Fruit fly (Drosophila melanogaster) whole organism, embryonic: ENCODE results near the gene Clamp.

ENCODE experiments used
- BEAF-32 ChIP-seq: fragments of 200-800 bp; sonication (Bioruptor generic); optimal IDR thresholded peaks from 3 replicates; lab custom pipeline; 2017; ENCODE audit warnings: missing biosample characterization, missing genetic modification characterization, mild to moderate bottlenecking, moderate library complexity, missing genetic modification reagents
- Bteb2 ChIP-seq: fragments of 200-800 bp; sonication (Bioruptor generic); optimal IDR thresholded peaks from 2 replicates; lab custom pipeline; 2016; ENCODE audit warnings: missing biosample characterization, missing genetic modification characterization
- CG11456 ChIP-seq: fragments of 200-800 bp; sonication (Bioruptor generic); IDR thresholded peaks from 3 replicates; pipeline ENCODE4 v1.3.6; 2022; ENCODE audit warnings: missing biosample characterization, missing genetic modification characterization
- CG14014 ChIP-seq: fragments of 200-800 bp; sonication (Bioruptor generic); IDR thresholded peaks from 2 replicates; pipeline ENCODE4 v1.3.6; 2022; ENCODE audit warnings: missing biosample characterization, missing genetic modification characterization
- CG14710 ChIP-seq: fragments of 200-800 bp; sonication (Bioruptor generic); optimal IDR thresholded peaks from 3 replicates; lab custom pipeline; 2019; ENCODE audit warnings: missing biosample characterization, mild to moderate bottlenecking, missing genetic modification characterization, moderate library complexity
- CG14965 ChIP-seq: fragments of 200-800 bp; sonication (Bioruptor generic); optimal IDR thresholded peaks from 2 replicates; lab custom pipeline; 2016; ENCODE audit warnings: missing biosample characterization, missing genetic modification characterization, borderline replicate concordance
- CG15011 ChIP-seq: fragments of 200-800 bp; sonication (Bioruptor generic); optimal IDR thresholded peaks from 3 replicates; lab custom pipeline; 2018; ENCODE audit warnings: missing biosample characterization, mild to moderate bottlenecking, missing genetic modification characterization
- CG2120 ChIP-seq: fragments of 200-800 bp; sonication (Bioruptor generic); optimal IDR thresholded peaks from 3 replicates; lab custom pipeline; 2016; ENCODE audit warnings: missing biosample characterization, missing genetic modification characterization
- CG30403 ChIP-seq: fragments of 200-800 bp; sonication (Bioruptor generic); optimal IDR thresholded peaks from 3 replicates; lab custom pipeline; 2016; ENCODE audit warnings: missing biosample characterization, missing genetic modification characterization
- CG30431 ChIP-seq: fragments of 200-800 bp; sonication (Bioruptor generic); optimal IDR thresholded peaks from 2 replicates; lab custom pipeline; 2017; ENCODE audit warnings: missing biosample characterization, missing genetic modification characterization
- CG32767 ChIP-seq: fragments of 200-800 bp; sonication (Bioruptor generic); IDR thresholded peaks from 2 replicates; pipeline ENCODE4 v1.3.6; 2022; ENCODE audit warnings: missing biosample characterization, missing genetic modification characterization
- CG33213 ChIP-seq: fragments of 200-800 bp; sonication (Bioruptor generic); optimal IDR thresholded peaks from 3 replicates; lab custom pipeline; 2016; ENCODE audit warnings: missing biosample characterization, missing genetic modification characterization
- CG34422 ChIP-seq: fragments of 200-800 bp; sonication (Bioruptor generic); IDR thresholded peaks from 3 replicates; pipeline ENCODE4 v1.3.6; 2022; ENCODE audit warnings: missing biosample characterization, missing genetic modification characterization
- CG4404 ChIP-seq: fragments of 200-800 bp; sonication (Bioruptor generic); IDR thresholded peaks from 2 replicates; pipeline ENCODE4 v1.3.6; 2022; ENCODE audit warnings: missing biosample characterization, missing genetic modification characterization
- CG9609 ChIP-seq: fragments of 200-800 bp; sonication (Bioruptor generic); optimal IDR thresholded peaks from 3 replicates; lab custom pipeline; 2016; ENCODE audit warnings: missing biosample characterization, missing genetic modification characterization
- Deaf1 ChIP-seq: fragments of 200-800 bp; optimal IDR thresholded peaks from 3 replicates; lab custom pipeline; 2019; ENCODE audit warnings: missing biosample characterization, mild to moderate bottlenecking, missing genetic modification characterization, moderate library complexity
- ERR ChIP-seq: fragments of 200-800 bp; sonication (Bioruptor generic); optimal IDR thresholded peaks from 2 replicates; lab custom pipeline; 2016; ENCODE audit warnings: missing biosample characterization, missing genetic modification characterization
- Elba2 ChIP-seq: fragments of 200-800 bp; sonication (Bioruptor generic); optimal IDR thresholded peaks from 3 replicates; lab custom pipeline; 2016; ENCODE audit warnings: missing biosample characterization, missing genetic modification characterization
- Ets65A ChIP-seq: fragments of 200-800 bp; sonication (Bioruptor generic); peaks from one replicate; lab custom pipeline; 2016; ENCODE audit warnings: missing biosample characterization, missing genetic modification characterization
- Fer2 ChIP-seq: fragments of 200-800 bp; sonication (Bioruptor generic); optimal IDR thresholded peaks from 2 replicates; lab custom pipeline; 2018; ENCODE audit warnings: missing biosample characterization, mild to moderate bottlenecking, missing genetic modification characterization, moderate library complexity
- HHEX ChIP-seq: fragments of 200-800 bp; sonication (Bioruptor generic); optimal IDR thresholded peaks from 3 replicates; lab custom pipeline; 2017; ENCODE audit warnings: missing biosample characterization, mild to moderate bottlenecking, missing genetic modification characterization, missing genetic modification reagents
- Lim3 ChIP-seq: fragments of 200-800 bp; sonication (Bioruptor generic); IDR thresholded peaks from 2 replicates; pipeline ENCODE4 v1.3.6; 2022; ENCODE audit warnings: missing biosample characterization, missing genetic modification characterization
- MESR4 ChIP-seq: fragments of 200-800 bp; sonication (Bioruptor generic); optimal IDR thresholded peaks from 2 replicates; lab custom pipeline; 2018; ENCODE audit warnings: missing biosample characterization, mild to moderate bottlenecking, missing genetic modification characterization, moderate library complexity
- Med ChIP-seq: fragments of 200-800 bp; sonication (Bioruptor generic); peaks from one replicate; lab custom pipeline; 2016; ENCODE audit warnings: missing biosample characterization, missing genetic modification characterization, mild to moderate bottlenecking, inconsistent platforms, moderate library complexity
- Meics ChIP-seq: fragments of 200-800 bp; sonication (Bioruptor generic); optimal IDR thresholded peaks from 2 replicates; lab custom pipeline; 2017; ENCODE audit warnings: missing biosample characterization, mild to moderate bottlenecking, missing genetic modification characterization
- Poxn ChIP-seq: fragments of 200-800 bp; sonication (Bioruptor generic); IDR thresholded peaks from 2 replicates; pipeline ENCODE4 v1.3.6; 2022; ENCODE audit warnings: missing biosample characterization, missing genetic modification characterization
- Ravus ChIP-seq: fragments of 200-800 bp; sonication (Bioruptor generic); IDR thresholded peaks from 2 replicates; pipeline ENCODE4 v1.3.6; 2022; ENCODE audit warnings: missing biosample characterization, missing genetic modification characterization
- Tbp ChIP-seq: fragments of >200 bp; optimal IDR thresholded peaks from 2 replicates; lab custom pipeline; 2018; ENCODE audit warnings: missing biosample characterization, missing genetic modification characterization
- ab ChIP-seq: fragments of 200-800 bp; sonication (Bioruptor generic); optimal IDR thresholded peaks from 2 replicates; lab custom pipeline; 2016; ENCODE audit warnings: missing biosample characterization, missing genetic modification characterization
- bab2 ChIP-seq: fragments of 200-800 bp; sonication (Bioruptor generic); optimal IDR thresholded peaks from 2 replicates; lab custom pipeline; 2016; ENCODE audit warnings: missing biosample characterization, missing genetic modification characterization
- bigmax ChIP-seq: fragments of 200-800 bp; sonication (Bioruptor generic); optimal IDR thresholded peaks from 2 replicates; lab custom pipeline; 2018; ENCODE audit warnings: missing biosample characterization, mild to moderate bottlenecking, missing genetic modification characterization
- chn ChIP-seq: fragments of 200-800 bp; sonication (Bioruptor generic); optimal IDR thresholded peaks from 2 replicates; lab custom pipeline; 2016; ENCODE audit warnings: missing biosample characterization, missing genetic modification characterization
- dimm ChIP-seq: fragments of 200-800 bp; sonication (Bioruptor generic); IDR thresholded peaks from 2 replicates; pipeline ENCODE4 v1.3.6; 2022; ENCODE audit warnings: missing biosample characterization, missing genetic modification characterization
- dysf ChIP-seq: fragments of 200-800 bp; sonication (Bioruptor generic); IDR thresholded peaks from 3 replicates; pipeline ENCODE4 v1.3.6; 2022; ENCODE audit warnings: missing biosample characterization, missing genetic modification characterization
- fd96Cb ChIP-seq: fragments of 200-800 bp; sonication (Bioruptor generic); optimal IDR thresholded peaks from 2 replicates; lab custom pipeline; 2018; ENCODE audit warnings: missing biosample characterization, mild to moderate bottlenecking, missing genetic modification characterization, moderate library complexity
- fru ChIP-seq: fragments of >200 bp; optimal IDR thresholded peaks from 2 replicates; lab custom pipeline; 2017
- gce ChIP-seq: fragments of 200-800 bp; sonication (Bioruptor generic); IDR thresholded peaks from 3 replicates; pipeline ENCODE4 v1.3.6; 2022; ENCODE audit warnings: missing biosample characterization, missing genetic modification characterization
- grau ChIP-seq: fragments of 200-800 bp; optimal IDR thresholded peaks from 3 replicates; lab custom pipeline; 2019; ENCODE audit warnings: missing biosample characterization, mild to moderate bottlenecking, missing genetic modification characterization, moderate library complexity
- hbn ChIP-seq: fragments of 200-800 bp; sonication (Bioruptor generic); IDR thresholded peaks from 2 replicates; pipeline ENCODE4 v1.3.6; 2022; ENCODE audit warnings: missing biosample characterization, missing genetic modification characterization; ENCODE audit not compliant: partially characterized antibody
- her ChIP-seq: fragments of 200-800 bp; sonication (Bioruptor generic); optimal IDR thresholded peaks from 2 replicates; lab custom pipeline; 2016; ENCODE audit warnings: missing biosample characterization, missing genetic modification characterization
- ind ChIP-seq: fragments of 200-800 bp; sonication (Bioruptor generic); optimal IDR thresholded peaks from 3 replicates; lab custom pipeline; 2016; ENCODE audit warnings: missing biosample characterization, missing genetic modification characterization
- kay ChIP-seq: fragments of 200-800 bp; sonication (Bioruptor generic); optimal IDR thresholded peaks from 2 replicates; lab custom pipeline; 2016; ENCODE audit warnings: missing biosample characterization, missing genetic modification characterization
- lab ChIP-seq: fragments of 200-800 bp; sonication (Bioruptor generic); optimal IDR thresholded peaks from 3 replicates; lab custom pipeline; 2017; ENCODE audit warnings: missing biosample characterization, missing genetic modification characterization, mild to moderate bottlenecking, moderate library complexity, missing genetic modification reagents
- maf-S ChIP-seq: fragments of 200-800 bp; sonication (Bioruptor generic); optimal IDR thresholded peaks from 2 replicates; lab custom pipeline; 2016; ENCODE audit warnings: missing biosample characterization, missing genetic modification characterization
- nerfin-1 ChIP-seq: fragments of 200-800 bp; sonication (Bioruptor generic); optimal IDR thresholded peaks from 3 replicates; lab custom pipeline; 2019; ENCODE audit warnings: missing biosample characterization, mild to moderate bottlenecking, missing genetic modification characterization, moderate library complexity
- pho ChIP-seq: fragments of 200-800 bp; sonication (Bioruptor generic); optimal IDR thresholded peaks from 2 replicates; lab custom pipeline; 2016; ENCODE audit warnings: missing biosample characterization, missing genetic modification characterization
- pros ChIP-seq: fragments of 200-800 bp; sonication (Bioruptor generic); optimal IDR thresholded peaks from 3 replicates; lab custom pipeline; 2019; ENCODE audit warnings: missing biosample characterization, mild to moderate bottlenecking, missing genetic modification characterization, moderate library complexity
- shn ChIP-seq: fragments of 200-800 bp; sonication (Bioruptor generic); optimal IDR thresholded peaks from 3 replicates; lab custom pipeline; 2016; ENCODE audit warnings: missing biosample characterization, missing genetic modification characterization
- sob ChIP-seq: fragments of 200-800 bp; sonication (Bioruptor generic); IDR thresholded peaks from 2 replicates; pipeline ENCODE4 v1.3.6; 2022; ENCODE audit warnings: missing biosample characterization, missing genetic modification characterization
- vvl ChIP-seq: fragments of 200-800 bp; sonication (Bioruptor generic); IDR thresholded peaks from 2 replicates; pipeline ENCODE4 v1.3.6; 2022; ENCODE audit warnings: missing biosample characterization, missing genetic modification characterization
- wor ChIP-seq: fragments of 200-800 bp; sonication (Bioruptor generic); IDR thresholded peaks from 2 replicates; pipeline ENCODE4 v1.3.6; 2022; ENCODE audit warnings: missing biosample characterization, missing genetic modification characterization
- z ChIP-seq: fragments of 200-800 bp; sonication (Bioruptor generic); IDR thresholded peaks from 3 replicates; pipeline ENCODE4 v1.3.6; 2022; ENCODE audit warnings: missing biosample characterization, missing genetic modification characterization

Clamp gene

DNA sequence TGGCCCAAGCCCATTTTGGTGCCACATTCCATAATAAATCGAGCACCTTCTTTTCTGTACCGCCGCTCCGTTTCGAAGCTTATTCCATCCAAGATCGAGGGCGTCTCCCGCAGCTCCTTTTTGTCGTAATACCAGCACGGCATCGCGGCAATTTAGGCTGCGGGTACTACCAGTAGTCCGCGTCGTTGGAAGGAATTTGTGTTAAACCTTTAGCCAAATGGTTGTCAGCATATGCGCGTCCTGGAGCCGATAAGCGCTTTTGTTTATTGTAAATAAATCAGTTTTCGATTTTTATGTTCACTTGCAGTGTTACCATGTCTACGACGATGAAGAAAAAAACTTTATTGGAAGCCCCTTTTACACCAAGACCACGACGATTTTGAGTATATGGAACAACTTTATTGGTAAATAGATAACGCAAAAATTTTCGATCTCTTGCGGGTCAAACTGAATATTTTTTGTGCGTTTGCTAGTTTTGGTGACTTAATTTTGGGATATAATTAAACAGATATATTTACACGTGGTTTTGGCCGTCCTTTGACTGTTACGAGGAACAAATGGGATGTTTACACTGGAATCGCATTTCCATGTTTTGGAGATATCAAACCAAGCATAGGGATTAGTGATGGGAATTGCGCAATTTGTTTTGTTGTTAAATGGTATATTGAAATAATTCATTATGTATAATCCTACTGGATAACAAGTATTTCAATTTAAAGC lies 39.2 kb downstream of the Clamp start, which contains the start of gene CycK (continued):
- TF ChIP-seq CG11456 = no peak
- TF ChIP-seq dysf (GFP tag; lab: Robert Waterston, UW) = no peak
- no peak for TF ChIP-seq CG30403
- no peak for TF ChIP-seq CG34422
- no peak for TF ChIP-seq CG15011 (GFP tag; lab: Kevin White, UChicago)
- peak; percentile 83 for TF ChIP-seq Med (GFP tag; lab: Kevin White, UChicago)
- peak; percentile 59 for TF ChIP-seq BEAF-32 (GFP tag; lab: Kevin White, UChicago)
- no peak for TF ChIP-seq Bteb2 (GFP tag; lab: Kevin White, UChicago)
- peak; percentile 20 for TF ChIP-seq CG9609 (GFP tag; lab: Kevin White, UChicago)
- TF ChIP-seq Meics (GFP tag; lab: Kevin White, UChicago) = no peak
- peak; percentile 11 for TF ChIP-seq grau (tag; lab: Kevin White, UChicago)
- no peak for TF ChIP-seq vvl (GFP tag; lab: Robert Waterston, UW)
- no peak for TF ChIP-seq kay (GFP tag; lab: Kevin White, UChicago)
- TF ChIP-seq her (GFP tag; lab: Kevin White, UChicago) = no peak
- TF ChIP-seq CG4404 (GFP tag; lab: Robert Waterston, UW) = no peak
- TF ChIP-seq Poxn (GFP tag; lab: Robert Waterston, UW) = no peak
- TF ChIP-seq bigmax (GFP tag; lab: Kevin White, UChicago) = no peak
- TF ChIP-seq Ets65A (GFP tag; lab: Kevin White, UChicago) = peak; percentile 92
- TF ChIP-seq CG14710 (tag; lab: Kevin White, UChicago) = peak; percentile 46
- TF ChIP-seq CG33213 (GFP tag; lab: Kevin White, UChicago) = peak; percentile 13
- no peak for TF ChIP-seq ab
- TF ChIP-seq hbn = no peak
- TF ChIP-seq maf-S (GFP tag; lab: Kevin White, UChicago) = no peak
- TF ChIP-seq nerfin-1 (tag; lab: Kevin White, UChicago) = no peak
- TF ChIP-seq CG14014 (GFP tag; lab: Robert Waterston, UW) = no peak
- peak; percentile 81 for TF ChIP-seq MESR4 (GFP tag; lab: Kevin White, UChicago)
- no peak for TF ChIP-seq wor (GFP tag; lab: Robert Waterston, UW)
- TF ChIP-seq sob = no peak
- TF ChIP-seq ERR = no peak
- no peak for TF ChIP-seq pho (GFP tag; lab: Kevin White, UChicago)
- no peak for TF ChIP-seq gce (GFP tag; lab: Robert Waterston, UW)
- no peak for TF ChIP-seq Elba2 (GFP tag; lab: Kevin White, UChicago)
- TF ChIP-seq CG14965 (GFP tag; lab: Kevin White, UChicago) = no peak
- TF ChIP-seq CG2120 (GFP tag; lab: Kevin White, UChicago) = peak; percentile 39
- peak; percentile 9 for TF ChIP-seq shn (GFP tag; lab: Kevin White, UChicago)
- TF ChIP-seq CG32767 (GFP tag; lab: Robert Waterston, UW) = no peak
- TF ChIP-seq pros = no peak
- no peak for TF ChIP-seq z (GFP tag; lab: Robert Waterston, UW)
- TF ChIP-seq bab2 (GFP tag; lab: Kevin White, UChicago) = no peak
- no peak for TF ChIP-seq ind (GFP tag; lab: Kevin White, UChicago)
- TF ChIP-seq Fer2 = no peak
- no peak for TF ChIP-seq chn (GFP tag; lab: Kevin White, UChicago)
- TF ChIP-seq fd96Cb (tag; lab: Kevin White, UChicago) = no peak
- no peak for TF ChIP-seq CG30431 (GFP tag; lab: Kevin White, UChicago)
- no peak for TF ChIP-seq dimm (GFP tag; lab: Robert Waterston, UW)
- TF ChIP-seq Deaf1 (tag; lab: Kevin White, UChicago) = no peak
- no peak for TF ChIP-seq lab (GFP tag; lab: Kevin White, UChicago)
- TF ChIP-seq fru (lab: Kevin White, UChicago) = no peak
- no peak for TF ChIP-seq Ravus (GFP tag; lab: Robert Waterston, UW)
- no peak for TF ChIP-seq HHEX (GFP tag; lab: Kevin White, UChicago)
- no peak for TF ChIP-seq Lim3 (GFP tag; lab: Robert Waterston, UW)
- no peak for TF ChIP-seq Tbp (GFP tag; lab: Kevin White, UChicago)
